Worm (Caenorhabditis elegans): ENCODE measurements around the gene T02H6.3.

DNA sequence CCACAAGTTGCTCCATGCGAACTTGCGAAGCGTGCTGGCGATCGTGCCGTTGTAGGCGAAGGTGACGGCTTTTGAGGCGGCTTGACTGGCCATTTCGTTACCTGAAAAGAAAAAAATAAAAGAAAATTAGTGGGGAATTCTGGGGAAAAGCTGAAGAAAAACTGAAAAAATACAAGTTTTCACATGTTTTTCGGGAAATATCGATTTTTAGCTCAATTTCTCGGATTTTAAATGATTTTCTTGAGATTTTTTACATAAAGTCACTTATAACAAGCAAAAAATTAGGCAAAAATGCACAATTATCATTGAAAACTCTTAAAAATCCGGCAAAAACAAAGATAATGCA, 9.3 kb downstream of the T02H6.3 start, which contains the start of gene T02H6.11:
- no peak for TF ChIP-seq elt-3 (tag; optimal IDR thresholded peaks at IDR 0.05)
- no peak for TF ChIP-seq lsy-2 (tag; optimal IDR thresholded peaks at IDR 0.05)
